Fruit fly (Drosophila melanogaster) whole organism, adult: Measurements from ENCODE around the gene Snoo.

ENCODE experiments used
- CG7045 ChIP-seq: fragments of 200-800 bp; sonication (Bioruptor generic); optimal IDR thresholded peaks from 2 replicates; lab custom pipeline; 2017; ENCODE audit warnings: missing biosample characterization, mild to moderate bottlenecking, missing genetic modification characterization
- bab1 ChIP-seq: fragments of 200-800 bp; sonication (Bioruptor generic); optimal IDR thresholded peaks from 3 replicates; lab custom pipeline; 2019; ENCODE audit warnings: missing biosample characterization, mild to moderate bottlenecking, missing genetic modification characterization, moderate library complexity

DNA sequence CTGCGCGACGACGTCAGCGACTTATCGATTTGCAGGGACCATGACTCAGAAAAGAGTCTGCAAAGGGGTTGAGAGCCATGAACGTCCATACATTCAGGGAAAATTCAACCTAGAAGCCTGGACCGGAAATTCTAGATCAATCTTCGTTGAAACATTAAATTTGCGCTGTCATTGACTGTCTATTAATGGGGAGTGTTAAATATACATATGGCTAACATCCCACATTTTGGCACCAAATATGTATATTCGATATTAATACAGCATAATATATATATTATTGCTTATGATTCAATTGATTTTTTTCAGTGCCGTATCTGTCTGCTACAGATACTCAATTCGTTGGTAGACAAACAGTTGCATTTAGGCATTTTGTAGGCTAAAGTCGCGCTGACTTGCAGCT is 115.4 kb downstream of the Snoo start:
- TF ChIP-seq CG7045 (GFP tag; lab: Kevin White, UChicago) = no peak
- TF ChIP-seq bab1 (GFP tag; lab: Kevin White, UChicago) = no peak
